Worm (Caenorhabditis elegans): ENCODE results near the gene pqn-35.

The pqn-35 gene

DNA sequence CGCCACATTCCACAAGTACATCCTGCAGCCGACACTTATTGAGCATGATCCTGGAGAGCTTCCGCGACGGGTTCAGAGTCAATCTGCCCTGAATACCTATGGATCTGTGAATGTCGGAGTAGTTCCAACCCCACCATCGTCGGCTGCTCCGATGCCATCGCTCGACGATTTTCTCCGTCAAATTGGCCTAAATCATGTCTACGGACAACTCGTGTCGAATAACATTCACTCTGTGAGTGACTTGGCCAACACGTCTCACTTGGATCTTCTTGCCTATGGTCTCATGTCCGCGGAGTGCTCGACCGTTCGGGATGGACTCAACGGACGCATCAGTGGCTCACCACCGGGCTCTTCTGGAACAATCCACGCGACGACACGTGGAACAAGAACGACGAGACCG lies 22.7 kb upstream of the pqn-35 start:
- TF ChIP-seq aha-1 (tag) (peak; percentile 97), ZK546.5 (tag; optimal IDR thresholded peaks at IDR 0.05) (no peak)

DNA sequence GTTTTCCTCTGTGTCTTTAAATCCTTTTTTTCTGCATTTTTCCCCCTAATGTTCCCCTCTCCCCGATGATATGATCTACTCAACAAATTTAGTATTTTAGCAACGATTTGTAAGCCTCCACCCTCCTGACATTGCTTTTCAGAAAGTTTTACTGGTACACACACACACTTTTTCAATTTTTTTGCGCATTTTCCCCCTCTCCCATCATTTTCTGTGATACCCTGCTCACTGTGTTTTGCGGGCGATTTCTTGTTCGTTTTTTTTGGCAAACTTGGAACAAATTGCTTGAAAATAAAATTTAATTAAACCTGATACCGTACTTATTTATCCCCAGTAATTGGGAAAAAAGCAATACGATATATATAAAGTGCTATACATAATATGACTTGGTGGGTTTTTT lies 22.1 kb upstream of the pqn-35 start:
- TF ChIP-seq F10B5.3 (tag; optimal IDR thresholded peaks at IDR 0.05), result no peak
- no peak for TF ChIP-seq set-16 (GFP tag; IDR thresholded peaks at IDR 0.05)
- TF ChIP-seq nhr-76 (tag; optimal IDR thresholded peaks at IDR 0.05), result no peak
- TF ChIP-seq mep-1 (tag; optimal IDR thresholded peaks at IDR 0.05), result no peak
- peak; percentile 12; the same call in 1 of the 2 replicates for TF ChIP-seq lin-38 (GFP tag; IDR thresholded peaks at IDR 0.05)
- TF ChIP-seq tag-97 (GFP tag; IDR thresholded peaks at IDR 0.05), result no peak
- TF ChIP-seq ceh-20 (GFP tag; IDR thresholded peaks at IDR 0.05), result 0 out of 2 replicates have a peak, but pooled peaks have one; percentile 12
- no peak for TF ChIP-seq Y48G9A.11 (GFP tag; IDR thresholded peaks at IDR 0.05)
- no peak for TF ChIP-seq zip-11 (GFP tag; IDR thresholded peaks at IDR 0.05)
- no peak for TF ChIP-seq dmd-8 (GFP tag; IDR thresholded peaks at IDR 0.05)
- no peak for TF ChIP-seq zfp-3 (GFP tag; conservative IDR thresholded peaks at IDR 0.05)
- no peak for TF ChIP-seq nhr-11 (tag; optimal IDR thresholded peaks at IDR 0.05)
- no peak for TF ChIP-seq lin-29 (GFP tag; IDR thresholded peaks at IDR 0.05)
- TF ChIP-seq pqm-1 (tag; optimal IDR thresholded peaks at IDR 0.05), result no peak
- TF ChIP-seq ztf-11 (tag; optimal IDR thresholded peaks at IDR 0.05), result no peak
- peak; percentile 43; the same call in 1 of the 2 replicates for TF ChIP-seq pha-4 (GFP tag; IDR thresholded peaks at IDR 0.05)
- TF ChIP-seq pha-4 (tag; optimal IDR thresholded peaks at IDR 0.05), result no peak
- TF ChIP-seq mxl-2 (GFP tag; conservative IDR thresholded peaks at IDR 0.05), result no peak
- TF ChIP-seq ceh-32 (tag; optimal IDR thresholded peaks at IDR 0.05; ENCODE audit: poor library complexity), result no peak
- no peak for TF ChIP-seq ctbp-1 (GFP tag; IDR thresholded peaks at IDR 0.05)
- no peak for TF ChIP-seq daf-12 (tag; optimal IDR thresholded peaks at IDR 0.05)

DNA sequence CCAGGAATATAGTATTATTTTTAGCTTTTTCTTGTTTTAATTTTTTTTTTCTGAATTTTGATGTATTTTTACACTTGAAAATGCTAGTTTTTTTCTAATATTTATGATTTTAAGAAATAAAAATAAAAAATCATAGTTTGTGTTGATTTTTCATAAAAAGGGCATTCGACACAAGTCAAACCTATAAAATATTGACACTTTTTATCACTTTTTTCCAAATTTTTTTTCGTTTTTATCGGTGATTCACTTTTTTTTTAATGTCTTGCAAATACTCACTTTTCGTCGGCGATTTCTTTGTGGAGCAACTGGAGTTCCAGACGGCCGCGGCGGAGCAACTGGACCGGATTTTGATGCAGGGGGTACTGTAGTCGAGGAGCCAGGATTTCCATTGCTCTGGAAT lies 15.4 kb upstream of the pqn-35 start:
- TF ChIP-seq tra-1 (GFP tag; IDR thresholded peaks at IDR 0.05), result no peak
- TF ChIP-seq F44E2.7 (GFP tag; IDR thresholded peaks at IDR 0.05), result no peak
- no peak for TF ChIP-seq egl-27 (tag; optimal IDR thresholded peaks at IDR 0.05)
- peak; percentile 18 for TF ChIP-seq pqm-1 (tag; optimal IDR thresholded peaks at IDR 0.05)
- no peak for TF ChIP-seq hif-1 (tag; optimal IDR thresholded peaks at IDR 0.05)
- TF ChIP-seq mes-2 (tag; optimal IDR thresholded peaks at IDR 0.05; ENCODE audit: poor library complexity, severe bottlenecking), result no peak
- no peak for TF ChIP-seq nhr-25 (tag; optimal IDR thresholded peaks at IDR 0.05; ENCODE audit: borderline replicate concordance, insufficient read depth)
- peak; percentile 57 for TF ChIP-seq nhr-28 (tag; optimal IDR thresholded peaks at IDR 0.05)
- no peak for TF ChIP-seq daf-16 (GFP tag; optimal IDR thresholded peaks at IDR 0.05)
- peak; percentile 24 for TF ChIP-seq daf-16 (tag; optimal IDR thresholded peaks at IDR 0.05)
- TF ChIP-seq attf-4 (tag; optimal IDR thresholded peaks at IDR 0.05), result no peak
- TF ChIP-seq nhr-6 (tag; optimal IDR thresholded peaks at IDR 0.05), result no peak
- no peak for TF ChIP-seq zip-11 (GFP tag; IDR thresholded peaks at IDR 0.05)
- TF ChIP-seq saeg-2 (GFP tag; IDR thresholded peaks at IDR 0.05), result no peak
- TF ChIP-seq hlh-11 (tag; optimal IDR thresholded peaks at IDR 0.05), result peak; percentile 3
- no peak for TF ChIP-seq lim-7 (GFP tag; IDR thresholded peaks at IDR 0.05)
- TF ChIP-seq egl-43 (GFP tag; IDR thresholded peaks at IDR 0.05), result no peak
- TF ChIP-seq nhr-111 (GFP tag; optimal IDR thresholded peaks at IDR 0.05), result no peak
- no peak for TF ChIP-seq F26F4.8 (GFP tag; conservative IDR thresholded peaks at IDR 0.05)
- TF ChIP-seq F10B5.3 (tag; optimal IDR thresholded peaks at IDR 0.05), result no peak
- TF ChIP-seq Y105C5A.15 (GFP tag; IDR thresholded peaks at IDR 0.05), result no peak
- TF ChIP-seq ceh-44 (GFP tag; IDR thresholded peaks at IDR 0.05), result no peak
- no peak for TF ChIP-seq zip-2 (tag; optimal IDR thresholded peaks at IDR 0.05)
- TF ChIP-seq aha-1 (tag), result no peak
- TF ChIP-seq nhr-11 (tag; optimal IDR thresholded peaks at IDR 0.05), result no peak
- TF ChIP-seq dmd-6 (GFP tag; IDR thresholded peaks at IDR 0.05), result peak; percentile 26; the same call in 1 of the 2 replicates
- no peak for TF ChIP-seq daf-8 (GFP tag; IDR thresholded peaks at IDR 0.05)
- TF ChIP-seq T26A8.4 (GFP tag; IDR thresholded peaks at IDR 0.05), result no peak
- TF ChIP-seq Y75B8A.6 (GFP tag; IDR thresholded peaks at IDR 0.05), result no peak
- TF ChIP-seq duxl-1 (tag; optimal IDR thresholded peaks at IDR 0.05; ENCODE audit: poor library complexity), result no peak
- no peak for TF ChIP-seq nhr-76 (tag; optimal IDR thresholded peaks at IDR 0.05)
- TF ChIP-seq snpc-1.2 (GFP tag; IDR thresholded peaks at IDR 0.05), result no peak

Data from whole organism, L4 larva.